Worm (Caenorhabditis elegans) whole organism, L2 larva: ENCODE results near the gene F43B10.1.

Experiments used
- C34F6.9 ChIP-seq: fragments of 150-350 bp; optimal IDR thresholded peaks from 2 replicates; lab custom pipeline; 2014; ENCODE audit warnings: missing biosample characterization, missing genetic modification characterization
- F13H6.1 ChIP-seq: sonication (generic microtip); optimal IDR thresholded peaks from 2 replicates; lab custom pipeline; 2016; ENCODE audit warnings: missing genetic modification characterization, missing compliant biosample characterization
- Y55F3AM.14 ChIP-seq: fragments of 200-800 bp; sonication (Bioruptor generic); optimal IDR thresholded peaks from 2 replicates; lab custom pipeline; 2018; ENCODE audit warnings: mild to moderate bottlenecking, missing genetic modification characterization, missing compliant biosample characterization
- ZK546.5 ChIP-seq: sonication (generic microtip); optimal IDR thresholded peaks from 2 replicates; lab custom pipeline; 2017; ENCODE audit warnings: missing biosample characterization, missing genetic modification characterization
- alr-1 ChIP-seq: fragments of 150-350 bp; optimal IDR thresholded peaks from 2 replicates; lab custom pipeline; 2014; ENCODE audit warnings: missing biosample characterization, missing genetic modification characterization
- aly-2 ChIP-seq: fragments of 150-350 bp; optimal IDR thresholded peaks from 2 replicates; lab custom pipeline; 2014; ENCODE audit warnings: missing biosample characterization, missing genetic modification characterization
- ama-1 ChIP-seq: fragments of 150-350 bp; optimal IDR thresholded peaks from 2 replicates; lab custom pipeline; 2018; ENCODE audit warnings: inconsistent platforms
- blmp-1 ChIP-seq: sonication (generic microtip); optimal IDR thresholded peaks from 2 replicates; lab custom pipeline; 2017; ENCODE audit warnings: missing genetic modification characterization, mild to moderate bottlenecking, missing compliant biosample characterization, antibody characterized with exemption, moderate library complexity; ENCODE audit not compliant: insufficient read depth
- ceh-16 ChIP-seq: fragments of 150-350 bp; optimal IDR thresholded peaks from 2 replicates; lab custom pipeline; 2014; ENCODE audit warnings: missing biosample characterization, missing genetic modification characterization
- ceh-82 ChIP-seq: fragments of 150-350 bp; optimal IDR thresholded peaks from 2 replicates; lab custom pipeline; 2014; ENCODE audit warnings: missing biosample characterization, missing genetic modification characterization
- crh-2 ChIP-seq: sonication (generic microtip); optimal IDR thresholded peaks from 2 replicates; lab custom pipeline; 2017; ENCODE audit warnings: missing biosample characterization, missing genetic modification characterization
- dmd-4 ChIP-seq: sonication (generic microtip); optimal IDR thresholded peaks from 2 replicates; lab custom pipeline; 2017; ENCODE audit warnings: missing biosample characterization, missing genetic modification characterization
- egl-27 ChIP-seq: sonication (generic microtip); optimal IDR thresholded peaks from 3 replicates; lab custom pipeline; 2017; ENCODE audit warnings: missing biosample characterization, missing genetic modification reagents, missing genetic modification characterization
- elt-3 ChIP-seq: sonication (generic microtip); optimal IDR thresholded peaks from 2 replicates; lab custom pipeline; 2017; ENCODE audit warnings: missing biosample characterization, missing genetic modification characterization
- fos-1 ChIP-seq: fragments of 150-350 bp; optimal IDR thresholded peaks from 2 replicates; lab custom pipeline; 2014; ENCODE audit warnings: missing biosample characterization, missing genetic modification characterization
- lin-11 ChIP-seq: fragments of 150-350 bp; sonication (generic microtip); optimal IDR thresholded peaks from 2 replicates; lab custom pipeline; 2014; ENCODE audit warnings: missing biosample characterization, missing genetic modification characterization, inconsistent platforms, mixed read lengths
- lin-13 ChIP-seq: fragments of 150-350 bp; optimal IDR thresholded peaks from 2 replicates; lab custom pipeline; 2014; ENCODE audit warnings: missing biosample characterization, missing genetic modification reagents, missing genetic modification characterization
- lin-39 ChIP-seq: fragments of 150-350 bp; optimal IDR thresholded peaks from 2 replicates; lab custom pipeline; 2014; ENCODE audit warnings: missing biosample characterization, missing genetic modification reagents, missing genetic modification characterization
- lsy-2 ChIP-seq, 2 experiments: fragments of 150-350 bp in 1 of 2; sonication (generic microtip) in 1 of 2; optimal IDR thresholded peaks; 2 replicates each; lab custom pipeline; 2014 to 2017; ENCODE audit warnings: missing biosample characterization in 2 of 2, missing genetic modification characterization in 2 of 2
- mab-5 ChIP-seq: fragments of 150-350 bp; optimal IDR thresholded peaks from 2 replicates; lab custom pipeline; 2014; ENCODE audit warnings: missing biosample characterization, missing genetic modification characterization
- mbf-1 ChIP-seq: sonication (generic microtip); optimal IDR thresholded peaks from 2 replicates; lab custom pipeline; 2017; ENCODE audit warnings: missing biosample characterization, missing genetic modification characterization
- mdl-1 ChIP-seq, 2 experiments: fragments of 150-350 bp in 1 of 2; sonication (generic microtip) in 1 of 2; optimal IDR thresholded peaks; 2 replicates each; lab custom pipeline; 2017; ENCODE audit warnings: missing biosample characterization in 2 of 2, missing genetic modification characterization in 2 of 2
- nhr-10 ChIP-seq: sonication (generic microtip); optimal IDR thresholded peaks from 2 replicates; lab custom pipeline; 2017; ENCODE audit warnings: missing biosample characterization, missing genetic modification characterization
- nhr-129 ChIP-seq: fragments of 150-350 bp; optimal IDR thresholded peaks from 2 replicates; lab custom pipeline; 2014; ENCODE audit warnings: missing biosample characterization, missing genetic modification characterization
- nhr-21 ChIP-seq: fragments of 150-350 bp; optimal IDR thresholded peaks from 2 replicates; lab custom pipeline; 2014; ENCODE audit warnings: missing biosample characterization, missing genetic modification characterization
- nhr-23 ChIP-seq: fragments of 150-350 bp; optimal IDR thresholded peaks from 2 replicates; lab custom pipeline; 2014; ENCODE audit warnings: missing biosample characterization, missing genetic modification reagents, missing genetic modification characterization
- nhr-25 ChIP-seq: fragments of 150-350 bp; sonication (generic microtip); optimal IDR thresholded peaks from 3 replicates; lab custom pipeline; 2014; ENCODE audit warnings: missing biosample characterization, missing genetic modification characterization
- nhr-6 ChIP-seq: fragments of 150-350 bp; optimal IDR thresholded peaks from 2 replicates; lab custom pipeline; 2014; ENCODE audit warnings: missing biosample characterization, missing genetic modification characterization
- nhr-77 ChIP-seq: fragments of 150-350 bp; optimal IDR thresholded peaks from 2 replicates; lab custom pipeline; 2014; ENCODE audit warnings: missing biosample characterization, missing genetic modification characterization
- sem-4 ChIP-seq: fragments of 150-350 bp; optimal IDR thresholded peaks from 2 replicates; lab custom pipeline; 2014; ENCODE audit warnings: missing biosample characterization, missing genetic modification reagents, missing genetic modification characterization
- skn-1 ChIP-seq: sonication (generic microtip); optimal IDR thresholded peaks from 2 replicates; lab custom pipeline; 2017; ENCODE audit warnings: missing biosample characterization, missing genetic modification characterization
- sma-3 ChIP-seq: sonication (generic microtip); optimal IDR thresholded peaks from 2 replicates; lab custom pipeline; 2016; ENCODE audit warnings: missing genetic modification reagents, missing genetic modification characterization, missing compliant biosample characterization
- snpc-4 ChIP-seq: fragments of 150-350 bp; optimal IDR thresholded peaks from 2 replicates; lab custom pipeline; 2014; ENCODE audit warnings: missing biosample characterization, missing genetic modification characterization
- unc-39 ChIP-seq: fragments of 150-350 bp; optimal IDR thresholded peaks from 2 replicates; lab custom pipeline; 2014; ENCODE audit warnings: missing biosample characterization, missing genetic modification characterization
- unc-55 ChIP-seq: fragments of 150-350 bp; sonication (generic microtip); optimal IDR thresholded peaks from 3 replicates; lab custom pipeline; 2014; ENCODE audit warnings: missing biosample characterization, missing genetic modification reagents, missing genetic modification characterization
- unc-62 ChIP-seq: fragments of 150-350 bp; optimal IDR thresholded peaks from 2 replicates; lab custom pipeline; 2014; ENCODE audit warnings: missing biosample characterization, missing genetic modification reagents, missing genetic modification characterization
- zag-1 ChIP-seq: fragments of 150-350 bp; optimal IDR thresholded peaks from 2 replicates; lab custom pipeline; 2014; ENCODE audit warnings: missing biosample characterization, missing genetic modification characterization
- ztf-11 ChIP-seq: sonication (generic microtip); optimal IDR thresholded peaks from 2 replicates; lab custom pipeline; 2017; ENCODE audit warnings: missing biosample characterization, missing genetic modification characterization

Gene F43B10.1

DNA sequence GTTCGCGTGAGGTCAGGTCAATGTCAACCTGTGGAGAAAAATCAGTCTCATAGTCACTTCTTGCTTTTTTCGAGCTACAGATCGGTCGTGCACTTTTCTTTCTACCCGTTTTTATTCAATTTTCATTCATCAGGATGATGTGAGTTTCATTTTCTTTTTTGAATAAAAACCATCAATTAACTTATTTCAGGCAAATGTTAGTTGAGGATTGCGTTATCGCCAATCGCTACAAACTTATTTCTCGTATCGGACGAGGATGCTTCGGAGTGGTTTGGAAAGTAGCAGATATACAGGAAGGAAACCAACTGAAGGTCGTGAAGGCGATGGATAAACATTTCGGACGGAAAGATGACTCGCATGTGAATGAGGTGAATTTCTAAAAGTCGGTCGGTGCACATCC is 39.6 kb upstream of the F43B10.1 start, which contains the start of gene F22H10.1:
F22H10.1 (plus strand) TSS at position 211 of the 400 bp plus-strand sequence.
- TF ChIP-seq ztf-11 (tag; lab: Kevin White, UChicago) = no peak
- no peak for TF ChIP-seq lin-13 (GFP tag; lab: Kevin White, UChicago)
- TF ChIP-seq egl-27 (tag; lab: Kevin White, UChicago) = no peak
- no peak for TF ChIP-seq lin-39 (tag; lab: Kevin White, UChicago)
- no peak for TF ChIP-seq Y55F3AM.14

ce11 chrX:16698074-16698473 is 35.5 kb upstream of the F43B10.1 start:
- no peak for TF ChIP-seq ceh-82
- TF ChIP-seq blmp-1 (tag; lab: Kevin White, UChicago) = no peak
- no peak for TF ChIP-seq unc-62 (GFP tag; lab: Kevin White, UChicago)
- no peak for TF ChIP-seq dmd-4 (tag; lab: Kevin White, UChicago)
- TF ChIP-seq ceh-16 (tag; lab: Kevin White, UChicago) = no peak
- TF ChIP-seq nhr-77 (tag; lab: Kevin White, UChicago) = no peak
- TF ChIP-seq alr-1 (tag; lab: Kevin White, UChicago) = no peak
- no peak for TF ChIP-seq ZK546.5 (tag; lab: Kevin White, UChicago)
- no peak for TF ChIP-seq nhr-10 (tag; lab: Kevin White, UChicago)
- TF ChIP-seq aly-2 (tag; lab: Kevin White, UChicago) = no peak
- TF ChIP-seq snpc-4 (tag; lab: Kevin White, UChicago) = no peak
- TF ChIP-seq sem-4 = no peak
- no peak for TF ChIP-seq ztf-11 (tag; lab: Kevin White, UChicago)

ce11 chrX:16696822-16697221 is 34.2 kb upstream of the F43B10.1 start:
- TF ChIP-seq nhr-21 (tag; lab: Kevin White, UChicago) = no peak
- no peak for TF ChIP-seq aly-2 (tag; lab: Kevin White, UChicago)
- TF ChIP-seq ceh-16 (tag; lab: Kevin White, UChicago) = no peak
- no peak for TF ChIP-seq lin-11 (tag; lab: Kevin White, UChicago)
- TF ChIP-seq nhr-129 (tag; lab: Kevin White, UChicago) = no peak
- no peak for TF ChIP-seq mbf-1
- TF ChIP-seq dmd-4 (tag; lab: Kevin White, UChicago) = no peak
- no peak for TF ChIP-seq mab-5 (tag; lab: Kevin White, UChicago)
- TF ChIP-seq unc-39 (tag; lab: Kevin White, UChicago) = no peak
- no peak for TF ChIP-seq nhr-6 (tag; lab: Kevin White, UChicago)
- TF ChIP-seq zag-1 (tag; lab: Kevin White, UChicago) = no peak
- no peak for TF ChIP-seq ama-1
- no peak for TF ChIP-seq lin-39 (tag; lab: Kevin White, UChicago)
- TF ChIP-seq nhr-25 (tag; lab: Kevin White, UChicago) = no peak
- TF ChIP-seq unc-62 (GFP tag; lab: Kevin White, UChicago) = no peak
- TF ChIP-seq F13H6.1 (tag; lab: Kevin White, UChicago) = no peak
- TF ChIP-seq skn-1 (tag; lab: Kevin White, UChicago) = no peak

ce11 chrX:16695184-16695583 is 32.6 kb upstream of the F43B10.1 start:
- no peak for TF ChIP-seq elt-3 (tag; lab: Kevin White, UChicago)
- TF ChIP-seq nhr-21 (tag; lab: Kevin White, UChicago) = peak; percentile 43
- TF ChIP-seq sma-3 = peak; percentile 16
- no peak for TF ChIP-seq nhr-6 (tag; lab: Kevin White, UChicago)
- no peak for TF ChIP-seq lin-13 (GFP tag; lab: Kevin White, UChicago)
- no peak for TF ChIP-seq aly-2 (tag; lab: Kevin White, UChicago)
- no peak for TF ChIP-seq mdl-1 (tag; optimal IDR thresholded peaks at IDR 0.05; lab: Kevin White, UChicago)
- TF ChIP-seq lin-11 (tag; lab: Kevin White, UChicago) = no peak
- TF ChIP-seq nhr-129 (tag; lab: Kevin White, UChicago) = no peak
- no peak for TF ChIP-seq nhr-23 (tag; lab: Kevin White, UChicago)
- peak; percentile 34 for TF ChIP-seq crh-2
- TF ChIP-seq fos-1 (tag; lab: Kevin White, UChicago) = peak; percentile 39
- no peak for TF ChIP-seq unc-62 (GFP tag; lab: Kevin White, UChicago)
- TF ChIP-seq unc-55 (GFP tag; lab: Kevin White, UChicago) = no peak
- TF ChIP-seq ama-1 = no peak
- peak in 1 of 2 experiments; percentile 19 for TF ChIP-seq lsy-2 (tag; optimal IDR thresholded peaks at IDR 0.05; lab: Kevin White, UChicago)
- TF ChIP-seq alr-1 (tag; lab: Kevin White, UChicago) = no peak
- TF ChIP-seq mbf-1 = no peak
- TF ChIP-seq dmd-4 (tag; lab: Kevin White, UChicago) = no peak
- TF ChIP-seq C34F6.9 (tag; lab: Kevin White, UChicago) = no peak
